Fruit fly (Drosophila melanogaster) whole organism, embryonic: ENCODE measurements around the gene rdhB.

Source experiments
- Antp ChIP-seq: fragments of 200-800 bp; sonication (Bioruptor generic); optimal IDR thresholded peaks from 3 replicates; lab custom pipeline; 2016; ENCODE audit warnings: missing biosample characterization, missing genetic modification characterization
- CG11398 ChIP-seq: fragments of 200-800 bp; sonication (Bioruptor generic); optimal IDR thresholded peaks from 2 replicates; lab custom pipeline; 2016; ENCODE audit warnings: missing biosample characterization, missing genetic modification characterization
- CG11695 ChIP-seq: fragments of 200-800 bp; sonication (Bioruptor generic); IDR thresholded peaks from 3 replicates; pipeline ENCODE4 v1.3.6; 2022; ENCODE audit warnings: missing biosample characterization, missing genetic modification characterization
- CG13424 ChIP-seq: fragments of 200-800 bp; sonication (Bioruptor generic); optimal IDR thresholded peaks from 2 replicates; lab custom pipeline; 2019; ENCODE audit warnings: missing biosample characterization, mild to moderate bottlenecking, missing genetic modification characterization, moderate library complexity
- CG13775 ChIP-seq: fragments of 200-800 bp; sonication (Bioruptor generic); optimal IDR thresholded peaks from 3 replicates; lab custom pipeline; 2017; ENCODE audit warnings: missing biosample characterization, mild to moderate bottlenecking, missing genetic modification characterization
- CG14441 ChIP-seq: fragments of 200-800 bp; sonication (Bioruptor generic); IDR thresholded peaks from 2 replicates; pipeline ENCODE4 v1.3.6; 2022; ENCODE audit warnings: missing biosample characterization, missing genetic modification characterization
- CG16813 ChIP-seq: fragments of 200-800 bp; sonication (Bioruptor generic); IDR thresholded peaks from 3 replicates; pipeline ENCODE4 v1.3.6; 2022; ENCODE audit warnings: missing biosample characterization, missing genetic modification characterization; ENCODE audit not compliant: partially characterized antibody
- CG17186 ChIP-seq: fragments of 200-800 bp; sonication (Bioruptor generic); optimal IDR thresholded peaks from 3 replicates; lab custom pipeline; 2017; ENCODE audit warnings: missing biosample characterization, missing genetic modification reagents, missing genetic modification characterization
- CG17359 ChIP-seq: fragments of 200-800 bp; sonication (Bioruptor generic); optimal IDR thresholded peaks from 3 replicates; lab custom pipeline; 2018; ENCODE audit warnings: missing biosample characterization, mild to moderate bottlenecking, missing genetic modification characterization, moderate library complexity
- CG18011 ChIP-seq: fragments of 200-800 bp; sonication (Bioruptor generic); optimal IDR thresholded peaks from 2 replicates; lab custom pipeline; 2017; ENCODE audit warnings: missing biosample characterization, missing genetic modification characterization, mild to moderate bottlenecking, moderate library complexity, missing genotype
- CG2678 ChIP-seq: fragments of 200-800 bp; sonication (Bioruptor generic); optimal IDR thresholded peaks from 3 replicates; lab custom pipeline; 2019; ENCODE audit warnings: missing biosample characterization, mild to moderate bottlenecking, missing genetic modification characterization, moderate library complexity
- CG2889 ChIP-seq: fragments of 200-800 bp; sonication (Bioruptor generic); IDR thresholded peaks from 3 replicates; pipeline ENCODE4 v1.3.6; 2022; ENCODE audit warnings: missing biosample characterization, missing genetic modification characterization
- CG30403 ChIP-seq: fragments of 200-800 bp; sonication (Bioruptor generic); optimal IDR thresholded peaks from 3 replicates; lab custom pipeline; 2016; ENCODE audit warnings: missing biosample characterization, missing genetic modification characterization
- CG32772 ChIP-seq: fragments of 200-800 bp; sonication (Bioruptor generic); IDR thresholded peaks from 2 replicates; pipeline ENCODE4 v1.3.6; 2022; ENCODE audit warnings: missing biosample characterization, missing genetic modification characterization
- CG6689 ChIP-seq: fragments of 200-800 bp; sonication (Bioruptor generic); IDR thresholded peaks from 2 replicates; pipeline ENCODE4 v1.3.6; 2022; ENCODE audit warnings: missing biosample characterization, missing genetic modification characterization
- CG7839 ChIP-seq: fragments of 200-800 bp; sonication (Bioruptor generic); optimal IDR thresholded peaks from 3 replicates; lab custom pipeline; 2018; ENCODE audit warnings: missing biosample characterization, mild to moderate bottlenecking, missing genetic modification characterization, moderate library complexity
- CG8388 ChIP-seq: fragments of 200-800 bp; sonication (Bioruptor generic); optimal IDR thresholded peaks from 2 replicates; lab custom pipeline; 2019; ENCODE audit warnings: missing biosample characterization, mild to moderate bottlenecking, missing genetic modification characterization, moderate library complexity
- Dek ChIP-seq: fragments of 200-800 bp; sonication (Bioruptor generic); optimal IDR thresholded peaks from 3 replicates; lab custom pipeline; 2019; ENCODE audit warnings: missing biosample characterization, mild to moderate bottlenecking, missing genetic modification characterization, moderate library complexity
- H15 ChIP-seq: fragments of 200-800 bp; sonication (Bioruptor generic); IDR thresholded peaks from 3 replicates; pipeline ENCODE4 v1.3.6; 2022; ENCODE audit warnings: missing biosample characterization, missing genetic modification characterization
- HLH54F ChIP-seq: fragments of 200-800 bp; sonication (Bioruptor generic); optimal IDR thresholded peaks from 3 replicates; lab custom pipeline; 2016; ENCODE audit warnings: missing biosample characterization, missing genetic modification characterization
- Hmr ChIP-seq: fragments of 200-800 bp; sonication (Bioruptor generic); optimal IDR thresholded peaks from 3 replicates; lab custom pipeline; 2017; ENCODE audit warnings: mild to moderate bottlenecking, missing biosample characterization, missing genetic modification reagents, missing genetic modification characterization
- Kr ChIP-seq: fragments of 200-800 bp; sonication (Bioruptor generic); optimal IDR thresholded peaks from 2 replicates; lab custom pipeline; 2017; ENCODE audit warnings: missing biosample characterization, mild to moderate bottlenecking, missing genetic modification characterization
- Mes4 ChIP-seq: fragments of 200-800 bp; sonication (Bioruptor generic); optimal IDR thresholded peaks from 2 replicates; lab custom pipeline; 2016; ENCODE audit warnings: missing biosample characterization, missing genetic modification characterization
- Oli ChIP-seq: fragments of 200-800 bp; sonication (Bioruptor generic); optimal IDR thresholded peaks from 2 replicates; lab custom pipeline; 2018; ENCODE audit warnings: missing biosample characterization, mild to moderate bottlenecking, missing genetic modification characterization, moderate library complexity
- Poxn ChIP-seq: fragments of 200-800 bp; sonication (Bioruptor generic); IDR thresholded peaks from 2 replicates; pipeline ENCODE4 v1.3.6; 2022; ENCODE audit warnings: missing biosample characterization, missing genetic modification characterization
- Ptx1 ChIP-seq: fragments of 200-800 bp; sonication (Bioruptor generic); IDR thresholded peaks from 2 replicates; pipeline ENCODE4 v1.3.6; 2022; ENCODE audit warnings: missing biosample characterization, missing genetic modification characterization
- Sox102F ChIP-seq: fragments of 200-800 bp; sonication (Bioruptor generic); optimal IDR thresholded peaks from 2 replicates; lab custom pipeline; 2018; ENCODE audit warnings: missing biosample characterization, mild to moderate bottlenecking, missing genetic modification characterization, moderate library complexity
- Spps ChIP-seq: fragments of 200-800 bp; sonication (Bioruptor generic); optimal IDR thresholded peaks from 2 replicates; lab custom pipeline; 2018; ENCODE audit warnings: missing biosample characterization, mild to moderate bottlenecking, missing genetic modification characterization
- Ssrp ChIP-seq: fragments of 200-800 bp; sonication (Bioruptor generic); optimal IDR thresholded peaks from 2 replicates; lab custom pipeline; 2018; ENCODE audit warnings: missing biosample characterization, mild to moderate bottlenecking, missing genetic modification characterization, moderate library complexity
- ac ChIP-seq: fragments of 200-800 bp; sonication (Bioruptor generic); optimal IDR thresholded peaks from 3 replicates; lab custom pipeline; 2017; ENCODE audit warnings: missing biosample characterization, mild to moderate bottlenecking, missing genetic modification characterization
- cg ChIP-seq: fragments of 200-800 bp; sonication (Bioruptor generic); optimal IDR thresholded peaks from 3 replicates; lab custom pipeline; 2019; ENCODE audit warnings: missing biosample characterization, mild to moderate bottlenecking, missing genetic modification characterization, moderate library complexity
- esg ChIP-seq: fragments of 200-800 bp; sonication (Bioruptor generic); conservative IDR thresholded peaks from 2 replicates; pipeline ENCODE4 v1.3.6; 2022; ENCODE audit warnings: missing biosample characterization, missing genetic modification characterization
- fd96Cb ChIP-seq: fragments of 200-800 bp; sonication (Bioruptor generic); optimal IDR thresholded peaks from 2 replicates; lab custom pipeline; 2018; ENCODE audit warnings: missing biosample characterization, mild to moderate bottlenecking, missing genetic modification characterization, moderate library complexity
- gcm ChIP-seq: fragments of 200-800 bp; sonication (Bioruptor generic); optimal IDR thresholded peaks from 2 replicates; lab custom pipeline; 2019; ENCODE audit warnings: missing biosample characterization, mild to moderate bottlenecking, missing genetic modification characterization, moderate library complexity
- ind ChIP-seq: fragments of 200-800 bp; sonication (Bioruptor generic); optimal IDR thresholded peaks from 3 replicates; lab custom pipeline; 2016; ENCODE audit warnings: missing biosample characterization, missing genetic modification characterization
- klu ChIP-seq: fragments of 200-800 bp; sonication (Bioruptor generic); IDR thresholded peaks from 2 replicates; pipeline ENCODE4 v1.3.6; 2022; ENCODE audit warnings: missing biosample characterization, missing genetic modification characterization
- lilli ChIP-seq: fragments of 200-800 bp; sonication (Bioruptor generic); optimal IDR thresholded peaks from 3 replicates; lab custom pipeline; 2016; ENCODE audit warnings: missing biosample characterization, missing genetic modification characterization
- lmd ChIP-seq: fragments of 200-800 bp; sonication (Bioruptor generic); IDR thresholded peaks from 2 replicates; pipeline ENCODE4 v1.3.6; 2022; ENCODE audit warnings: missing biosample characterization, missing genetic modification characterization
- nom ChIP-seq: fragments of 200-800 bp; sonication (Bioruptor generic); optimal IDR thresholded peaks from 2 replicates; lab custom pipeline; 2017; ENCODE audit warnings: missing biosample characterization, missing genetic modification characterization, mild to moderate bottlenecking, moderate library complexity, missing genetic modification reagents
- onecut ChIP-seq: fragments of 200-800 bp; sonication (Bioruptor generic); IDR thresholded peaks from 2 replicates; pipeline ENCODE4 v1.3.6; 2022; ENCODE audit warnings: missing biosample characterization, missing genetic modification characterization
- p53 ChIP-seq: fragments of 200-800 bp; sonication (Bioruptor generic); optimal IDR thresholded peaks from 2 replicates; lab custom pipeline; 2016; ENCODE audit warnings: missing biosample characterization, missing genetic modification characterization
- pan ChIP-seq, 4 experiments: fragments of >200 bp in 3 of 4; fragments of 200-800 bp in 1 of 4; sonication (Bioruptor generic) in 1 of 4; optimal IDR thresholded peaks in 3 of 4; IDR thresholded peaks in 1 of 4; 2 replicates each; pipeline versions ENCODE4 v1.3.6 to Lab custom; 2017 to 2022; ENCODE audit warnings: missing biosample characterization in 2 of 4, missing genetic modification characterization in 2 of 4, mixed read lengths in 1 of 4
- prd ChIP-seq, 3 experiments: fragments of >200 bp in 2 of 3; fragments of 200-800 bp in 1 of 3; sonication (Bioruptor generic) in 1 of 3; optimal IDR thresholded peaks in 2 of 3; IDR thresholded peaks in 1 of 3; 2 replicates in 2 of 3; 3 replicates in 1 of 3; pipeline versions ENCODE4 v1.3.6 to Lab custom; 2017 to 2022; ENCODE audit warnings: missing biosample characterization in 1 of 3, missing genetic modification characterization in 1 of 3
- psq ChIP-seq: fragments of 200-800 bp; sonication (Bioruptor generic); optimal IDR thresholded peaks from 2 replicates; lab custom pipeline; 2017; ENCODE audit warnings: missing biosample characterization, missing genetic modification characterization
- row ChIP-seq: fragments of 200-800 bp; sonication (Bioruptor generic); IDR thresholded peaks from 3 replicates; pipeline ENCODE4 v1.3.6; 2022; ENCODE audit warnings: missing biosample characterization, missing genetic modification characterization
- run ChIP-seq: fragments of 200-800 bp; sonication (Bioruptor generic); optimal IDR thresholded peaks from 3 replicates; lab custom pipeline; 2018; ENCODE audit warnings: missing biosample characterization, mild to moderate bottlenecking, missing genetic modification characterization

rdhB gene

dm6 chr3R:22328665-22329350, 22.7 kb upstream of the rdhB start, which contains the start of gene CG7080 (continued):
- TF ChIP-seq CG18011 (no peak), gcm (GFP tag; lab: Kevin White, UChicago) (no peak), prd (optimal IDR thresholded peaks at IDR 0.05; lab: Kevin White, UChicago) (no peak), prd (GFP tag; IDR thresholded peaks at IDR 0.05; lab: Robert Waterston, UW) (peak; percentile 25; the same call in 1 of the 3 replicates), Poxn (no peak), lilli (no peak), CG13424 (peak; percentile 34), klu (GFP tag; lab: Robert Waterston, UW) (no peak), Hmr (no peak), HLH54F (GFP tag; lab: Kevin White, UChicago) (no peak), Kr (GFP tag; lab: Kevin White, UChicago) (no peak), CG2678 (tag; lab: Kevin White, UChicago) (peak; percentile 31), ac (GFP tag; lab: Kevin White, UChicago) (no peak), CG6689 (GFP tag; lab: Robert Waterston, UW) (0 out of 2 replicates have a peak, but pooled peaks have one; percentile 25), CG11398 (no peak), CG17186 (GFP tag; lab: Kevin White, UChicago) (no peak), Antp (GFP tag; lab: Kevin White, UChicago) (no peak), onecut (GFP tag; lab: Robert Waterston, UW) (no peak), CG2889 (GFP tag; lab: Robert Waterston, UW) (no peak), Ptx1 (GFP tag; lab: Robert Waterston, UW) (0 out of 2 replicates have a peak, but pooled peaks have one; percentile 32), CG30403 (peak; percentile 29), run (tag; lab: Kevin White, UChicago) (no peak), Dek (tag; lab: Kevin White, UChicago) (no peak), pan (optimal IDR thresholded peaks at IDR 0.05; lab: Kevin White, UChicago) (no peak), pan (GFP tag; optimal IDR thresholded peaks at IDR 0.05 in 1 of 2, IDR thresholded peaks at IDR 0.05 in 1 of 2) (peak in 1 of 2 experiments; percentile 15), Sox102F (GFP tag; lab: Kevin White, UChicago) (peak; percentile 74), CG17359 (tag; lab: Kevin White, UChicago) (peak; percentile 54), ind (GFP tag; lab: Kevin White, UChicago) (no peak), CG14441 (GFP tag; lab: Robert Waterston, UW) (peak; percentile 29; the same call in 1 of the 2 replicates), esg (0 out of 2 replicates have a peak, but pooled peaks have one; percentile 20), CG7839 (tag; lab: Kevin White, UChicago) (peak; percentile 27), lmd (GFP tag; lab: Robert Waterston, UW) (peak; percentile 31; the same call in 1 of the 2 replicates), psq (no peak), CG32772 (GFP tag; lab: Robert Waterston, UW) (0 out of 2 replicates have a peak, but pooled peaks have one; percentile 41), fd96Cb (tag; lab: Kevin White, UChicago) (peak; percentile 50), Mes4 (no peak), p53 (GFP tag; lab: Kevin White, UChicago) (no peak), Ssrp (tag; lab: Kevin White, UChicago) (no peak), CG8388 (peak; percentile 1), row (peak; percentile 42; the same call in 1 of the 3 replicates), CG16813 (GFP tag; lab: Robert Waterston, UW) (no peak), CG11695 (GFP tag; lab: Robert Waterston, UW) (no peak), CG13775 (GFP tag; lab: Kevin White, UChicago) (no peak), cg (GFP tag; lab: Kevin White, UChicago) (no peak), H15 (GFP tag; lab: Robert Waterston, UW) (0 out of 3 replicates have a peak, but pooled peaks have one; percentile 14), Oli (peak; percentile 37), nom (GFP tag; lab: Kevin White, UChicago) (no peak), Spps (no peak)
